Worm (Caenorhabditis elegans) whole organism, late embryonic: ENCODE measurements around the gene mett-10.

Source experiments
- ama-1 ChIP-seq: fragments of 150-350 bp; optimal IDR thresholded peaks from 2 replicates; lab custom pipeline; 2014
- ceh-14 ChIP-seq: sonication (generic microtip); optimal IDR thresholded peaks from 2 replicates; lab custom pipeline; 2016; ENCODE audit warnings: missing genotype, missing genetic modification characterization, missing compliant biosample characterization
- ceh-19 ChIP-seq: fragments of 200-800 bp; sonication (Bioruptor generic); optimal IDR thresholded peaks from 2 replicates; lab custom pipeline; 2018; ENCODE audit warnings: mild to moderate bottlenecking, missing genetic modification characterization, missing compliant biosample characterization
- ceh-2 ChIP-seq: sonication (generic microtip); optimal IDR thresholded peaks from 2 replicates; lab custom pipeline; 2016; ENCODE audit warnings: missing genotype, missing genetic modification characterization, missing compliant biosample characterization
- ceh-30 ChIP-seq: fragments of 150-350 bp; optimal IDR thresholded peaks from 2 replicates; lab custom pipeline; 2014; ENCODE audit warnings: missing biosample characterization, missing genetic modification characterization
- ceh-48 ChIP-seq: sonication (generic microtip); optimal IDR thresholded peaks from 2 replicates; lab custom pipeline; 2016; ENCODE audit warnings: missing genetic modification characterization, inconsistent platforms, missing compliant biosample characterization
- elt-4 ChIP-seq: sonication (generic microtip); optimal IDR thresholded peaks from 2 replicates; lab custom pipeline; 2016; ENCODE audit warnings: missing genetic modification characterization, missing compliant biosample characterization
- hlh-15 ChIP-seq: sonication (generic microtip); optimal IDR thresholded peaks from 2 replicates; lab custom pipeline; 2016; ENCODE audit warnings: missing genetic modification characterization, missing compliant biosample characterization
- nhr-11 ChIP-seq: fragments of 150-350 bp; optimal IDR thresholded peaks from 2 replicates; lab custom pipeline; 2014; ENCODE audit warnings: missing biosample characterization, missing genetic modification characterization
- odd-2 ChIP-seq: sonication (generic microtip); optimal IDR thresholded peaks from 2 replicates; lab custom pipeline; 2017; ENCODE audit warnings: antibody characterized with exemption, mild to moderate bottlenecking, missing genetic modification characterization, missing compliant biosample characterization
- pha-4 ChIP-seq: fragments of 150-350 bp; optimal IDR thresholded peaks from 2 replicates; lab custom pipeline; 2018; ENCODE audit warnings: missing biosample characterization, missing genetic modification reagents, missing genetic modification characterization
- pros-1 ChIP-seq: fragments of 150-350 bp; optimal IDR thresholded peaks from 2 replicates; lab custom pipeline; 2014; ENCODE audit warnings: missing biosample characterization, missing genetic modification reagents, missing genetic modification characterization
- rnt-1 ChIP-seq: sonication (generic microtip); optimal IDR thresholded peaks from 2 replicates; lab custom pipeline; 2016; ENCODE audit warnings: missing genetic modification characterization, missing compliant biosample characterization

The mett-10 gene

ce11 chrIII:10160385-10160784 is 45.5 kb downstream of the mett-10 start, which contains the start of the genes K08E5.5 and mua-3:
K08E5.5 (minus strand) TSS chrIII:10160485.
mua-3 (plus strand) TSS chrIII:10160697.
- TF ChIP-seq ceh-2 (tag; lab: Kevin White, UChicago) = no peak
- no peak for TF ChIP-seq rnt-1 (tag; lab: Kevin White, UChicago)
- TF ChIP-seq pha-4 (tag; lab: Kevin White, UChicago) = no peak
- no peak for TF ChIP-seq ceh-14
- TF ChIP-seq hlh-15 (tag; lab: Kevin White, UChicago) = no peak
- no peak for TF ChIP-seq ceh-48 (tag; lab: Kevin White, UChicago)
- no peak for TF ChIP-seq ceh-30 (tag; lab: Kevin White, UChicago)
- TF ChIP-seq elt-4 (tag; lab: Kevin White, UChicago) = no peak
- no peak for TF ChIP-seq odd-2 (tag; lab: Kevin White, UChicago)
- no peak for TF ChIP-seq ama-1
- TF ChIP-seq ceh-19 (GFP tag; lab: Kevin White, UChicago) = no peak
- no peak for TF ChIP-seq nhr-11
- TF ChIP-seq pros-1 (tag; lab: Kevin White, UChicago) = no peak
